Fruit fly (Drosophila melanogaster): ENCODE results near the gene stx.
A peak's percentile ranks its signal among the peaks of the same experiment; 100 is the strongest.

The stx gene

DNA sequence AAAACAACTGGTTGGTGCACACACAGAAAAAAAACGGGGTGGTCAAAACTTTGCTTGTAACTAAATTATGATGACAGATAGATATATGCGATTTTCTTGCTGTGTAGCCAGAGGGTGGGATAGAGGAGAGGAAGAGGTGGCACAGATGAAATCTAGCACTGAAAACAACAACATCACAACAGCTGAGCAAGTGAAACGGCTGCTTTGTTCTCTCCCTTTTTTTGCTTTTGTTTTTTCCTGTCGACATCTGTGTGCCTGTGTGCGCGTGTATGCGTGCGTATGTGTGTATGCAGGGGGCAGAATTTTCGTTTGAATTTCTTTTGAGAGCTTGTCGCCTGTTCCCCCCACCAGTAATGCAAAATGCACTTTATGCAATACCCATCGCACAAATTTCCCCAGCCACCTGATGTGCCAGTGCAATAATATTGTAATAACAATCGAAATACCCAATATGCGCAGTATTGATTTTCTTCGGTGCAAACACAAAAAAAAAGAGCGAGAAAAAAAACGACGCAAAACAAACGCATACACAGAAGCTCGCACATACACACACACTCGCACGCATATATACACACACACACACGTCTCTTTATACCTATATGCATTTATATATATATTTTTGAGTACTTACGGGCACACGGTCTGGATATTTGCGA, 22.7 kb upstream of the stx start (continued):
- TF ChIP-seq ac (GFP tag; optimal IDR thresholded peaks at IDR 0.05) = no peak
- no peak for TF ChIP-seq CG42726 (GFP tag; IDR thresholded peaks at IDR 0.05; ENCODE audit: partially characterized antibody)
- peak; percentile 51 for TF ChIP-seq kay (GFP tag; optimal IDR thresholded peaks at IDR 0.05)
- TF ChIP-seq HmgZ (tag; optimal IDR thresholded peaks at IDR 0.05) = peak; percentile 65
- TF ChIP-seq lmd (GFP tag; IDR thresholded peaks at IDR 0.05) = peak; percentile 53; the same call in 1 of the 2 replicates
- TF ChIP-seq Hr51 (GFP tag; optimal IDR thresholded peaks at IDR 0.05) = peak; percentile 26 to 56
- TF ChIP-seq CG12219 (GFP tag; optimal IDR thresholded peaks at IDR 0.05) = peak; percentile 44
- TF ChIP-seq Hr78 (GFP tag; optimal IDR thresholded peaks at IDR 0.05) = no peak
- peak; percentile 25; the same call in 1 of the 2 replicates for TF ChIP-seq CG14014 (GFP tag; IDR thresholded peaks at IDR 0.05)
- no peak for TF ChIP-seq CG9437 (GFP tag; optimal IDR thresholded peaks at IDR 0.05)
- TF ChIP-seq CG18599 (GFP tag; optimal IDR thresholded peaks at IDR 0.05) = peak; percentile 85
- TF ChIP-seq CG34422 (GFP tag; IDR thresholded peaks at IDR 0.05) = peak; percentile 70; the same call in 1 of the 3 replicates
- TF ChIP-seq nom (GFP tag; optimal IDR thresholded peaks at IDR 0.05) = peak; percentile 92
- peak; percentile 52 for TF ChIP-seq pnt (GFP tag; optimal IDR thresholded peaks at IDR 0.05)
- TF ChIP-seq ab (GFP tag; optimal IDR thresholded peaks at IDR 0.05) = no peak
- TF ChIP-seq CG43689 (GFP tag; IDR thresholded peaks at IDR 0.05) = no peak
- TF ChIP-seq CG3838 (GFP tag; optimal IDR thresholded peaks at IDR 0.05) = no peak
- peak; percentile 54 for TF ChIP-seq CG12299 (tag; optimal IDR thresholded peaks at IDR 0.05)
- peak; percentile 13 for TF ChIP-seq twi (tag; optimal IDR thresholded peaks at IDR 0.05)
- TF ChIP-seq CG17328 (GFP tag; IDR thresholded peaks at IDR 0.05) = peak; percentile 46; the same call in 1 of the 2 replicates
- TF ChIP-seq grn (GFP tag; optimal IDR thresholded peaks at IDR 0.05) = peak; percentile 58
- peak; percentile 2 for TF ChIP-seq gcm (GFP tag; optimal IDR thresholded peaks at IDR 0.05)
- peak; percentile 27; the same call in 1 of the 3 replicates for TF ChIP-seq Mrtf (GFP tag; IDR thresholded peaks at IDR 0.05)
- peak; percentile 88 for TF ChIP-seq CG8478 (optimal IDR thresholded peaks at IDR 0.05)
- peak; percentile 36 for TF ChIP-seq CG6683 (GFP tag; optimal IDR thresholded peaks at IDR 0.05)
- TF ChIP-seq sens (GFP tag) = peak; percentile 75
- no peak for TF ChIP-seq Neu2 (GFP tag; optimal IDR thresholded peaks at IDR 0.05; ENCODE audit: borderline replicate concordance)
- TF ChIP-seq ash1 (GFP tag; optimal IDR thresholded peaks at IDR 0.05) = peak; percentile 66
- peak; percentile 51 for TF ChIP-seq bcd (GFP tag; optimal IDR thresholded peaks at IDR 0.05)
- TF ChIP-seq Chrac-16 (GFP tag; optimal IDR thresholded peaks at IDR 0.05) = peak; percentile 58
- TF ChIP-seq maf-S (GFP tag; optimal IDR thresholded peaks at IDR 0.05) = peak; percentile 65
- no peak for TF ChIP-seq Asciz (GFP tag; optimal IDR thresholded peaks at IDR 0.05)
- peak; percentile 53 for TF ChIP-seq tap (tag; optimal IDR thresholded peaks at IDR 0.05)
- TF ChIP-seq CG15011 (GFP tag; optimal IDR thresholded peaks at IDR 0.05) = peak; percentile 18
- peak; percentile 70 for TF ChIP-seq sug (tag; optimal IDR thresholded peaks at IDR 0.05)
- peak; percentile 28 for TF ChIP-seq CG1792 (GFP tag; optimal IDR thresholded peaks at IDR 0.05)
- peak; percentile 17 for TF ChIP-seq Ssrp (tag; optimal IDR thresholded peaks at IDR 0.05)
- peak; percentile 43 for TF ChIP-seq CG12659 (GFP tag; optimal IDR thresholded peaks at IDR 0.05)
- TF ChIP-seq Atf-2 (GFP tag; optimal IDR thresholded peaks at IDR 0.05) = peak; percentile 43
- TF ChIP-seq croc (GFP tag; conservative IDR thresholded peaks at IDR 0.05) = no peak
- no peak for TF ChIP-seq sc (optimal IDR thresholded peaks at IDR 0.05)
- no peak for TF ChIP-seq sc (GFP tag; optimal IDR thresholded peaks at IDR 0.05)
- no peak for TF ChIP-seq Awh (GFP tag; IDR thresholded peaks at IDR 0.05)
- no peak for TF ChIP-seq ro (GFP tag; IDR thresholded peaks at IDR 0.05)
- 0 out of 2 replicates have a peak, but pooled peaks have one; percentile 13 for TF ChIP-seq toy (GFP tag; IDR thresholded peaks at IDR 0.05)
- peak; percentile 78 for TF ChIP-seq HLH54F (GFP tag; optimal IDR thresholded peaks at IDR 0.05)
- TF ChIP-seq CkIIα-i1 (GFP tag; IDR thresholded peaks at IDR 0.05) = no peak
- TF ChIP-seq CG10959 (GFP tag; IDR thresholded peaks at IDR 0.05) = no peak
- TF ChIP-seq da (GFP tag; optimal IDR thresholded peaks at IDR 0.05) = no peak
- TF ChIP-seq CG2678 (tag; optimal IDR thresholded peaks at IDR 0.05) = peak; percentile 73

Measured in whole organism, embryonic.